Worm (Caenorhabditis elegans) whole organism, L4 larva: ENCODE measurements around the gene flp-17.

Experiments used
- ceh-82 ChIP-seq: sonication (generic microtip); optimal IDR thresholded peaks from 2 replicates; lab custom pipeline; 2017; ENCODE audit warnings: missing biosample characterization, missing genetic modification characterization
- daf-16 ChIP-seq, 3 experiments: sonication (generic microtip); optimal IDR thresholded peaks; 2 replicates each; lab custom pipeline; 2016 to 2017; ENCODE audit warnings: missing genetic modification characterization in 3 of 3, missing genetic modification reagents in 3 of 3, mild to moderate bottlenecking in 2 of 3, missing compliant biosample characterization in 2 of 3, missing biosample characterization in 1 of 3, moderate library complexity in 1 of 3
- daf-8 ChIP-seq: fragments of 200-800 bp; sonication (Bioruptor generic); IDR thresholded peaks from 2 replicates; pipeline ENCODE4 v1.3.6; 2022; ENCODE audit warnings: missing genetic modification characterization, missing compliant biosample characterization
- fkh-10 ChIP-seq: fragments of 150-350 bp; optimal IDR thresholded peaks from 2 replicates; lab custom pipeline; 2014; ENCODE audit warnings: missing biosample characterization, missing genetic modification reagents, missing genetic modification characterization
- fos-1 ChIP-seq: fragments of 150-350 bp; optimal IDR thresholded peaks from 2 replicates; lab custom pipeline; 2014; ENCODE audit warnings: missing biosample characterization, missing genetic modification characterization
- lsy-2 ChIP-seq, 2 experiments: fragments of 150-350 bp in 1 of 2; sonication (generic microtip) in 1 of 2; optimal IDR thresholded peaks; 2 replicates each; lab custom pipeline; 2014 to 2017; ENCODE audit warnings: missing biosample characterization in 2 of 2, missing genetic modification characterization in 2 of 2
- nhr-102 ChIP-seq: sonication (generic microtip); optimal IDR thresholded peaks from 2 replicates; lab custom pipeline; 2016; ENCODE audit warnings: mild to moderate bottlenecking, missing genetic modification characterization, moderate library complexity, missing compliant biosample characterization
- snpc-4 ChIP-seq: fragments of 150-350 bp; optimal IDR thresholded peaks from 2 replicates; lab custom pipeline; 2014; ENCODE audit warnings: missing biosample characterization, missing genetic modification characterization

ce11 chrIV:17183629-17184028 lies 8.1 kb downstream of the flp-17 start, which contains the start of gene col-138:
- TF ChIP-seq daf-8 (no peak), nhr-102 (no peak), fkh-10 (GFP tag; lab: Kevin White, UChicago) (no peak), lsy-2 (tag; optimal IDR thresholded peaks at IDR 0.05; lab: Kevin White, UChicago) (no peak), ceh-82 (no peak), daf-16 (GFP tag; optimal IDR thresholded peaks at IDR 0.05; lab: Kevin White, UChicago) (no peak), daf-16 (tag; optimal IDR thresholded peaks at IDR 0.05; lab: Kevin White, UChicago) (no peak), snpc-4 (no peak), fos-1 (tag; lab: Kevin White, UChicago) (no peak)
